Worm (Caenorhabditis elegans) whole organism, L1 larva: ENCODE data around the gene hda-11.

Experiments used
- C04F5.9 ChIP-seq: sonication (generic microtip); optimal IDR thresholded peaks from 2 replicates; lab custom pipeline; 2016; ENCODE audit warnings: missing genetic modification characterization, missing compliant biosample characterization
- C16A3.4 ChIP-seq: fragments of 150-350 bp; optimal IDR thresholded peaks from 2 replicates; lab custom pipeline; 2014; ENCODE audit warnings: missing biosample characterization, missing genetic modification characterization
- F16B12.6 ChIP-seq: fragments of 150-350 bp; optimal IDR thresholded peaks from 2 replicates; lab custom pipeline; 2014; ENCODE audit warnings: missing biosample characterization, missing genetic modification characterization
- aha-1 ChIP-seq: fragments of 150-350 bp; optimal IDR thresholded peaks from 2 replicates; lab custom pipeline; 2014; ENCODE audit warnings: missing biosample characterization, missing genetic modification characterization
- ama-1 ChIP-seq: fragments of 150-350 bp; optimal IDR thresholded peaks from 2 replicates; lab custom pipeline; 2014
- ceh-63 ChIP-seq: fragments of 200-800 bp; sonication (Bioruptor generic); optimal IDR thresholded peaks from 2 replicates; lab custom pipeline; 2018; ENCODE audit warnings: mild to moderate bottlenecking, missing genetic modification characterization, missing compliant biosample characterization
- ceh-8 ChIP-seq: fragments of 200-800 bp; sonication (Bioruptor generic); optimal IDR thresholded peaks from 2 replicates; lab custom pipeline; 2018; ENCODE audit warnings: mild to moderate bottlenecking, missing genetic modification characterization, moderate library complexity, missing compliant biosample characterization
- ceh-82 ChIP-seq, 3 experiments: fragments of 150-350 bp in 1 of 3; sonication (generic microtip) in 2 of 3; optimal IDR thresholded peaks; 2 replicates each; lab custom pipeline; 2014 to 2017; ENCODE audit warnings: missing biosample characterization in 3 of 3, missing genetic modification characterization in 3 of 3
- ceh-90 ChIP-seq: sonication (generic microtip); optimal IDR thresholded peaks from 2 replicates; lab custom pipeline; 2016; ENCODE audit warnings: missing genetic modification characterization, missing compliant biosample characterization
- ces-1 ChIP-seq: fragments of 150-350 bp; optimal IDR thresholded peaks from 2 replicates; lab custom pipeline; 2014; ENCODE audit warnings: missing biosample characterization, missing genetic modification reagents, missing genetic modification characterization
- dpl-1 ChIP-seq, 3 experiments: fragments of 150-350 bp in 2 of 3; sonication (generic microtip) in 1 of 3; optimal IDR thresholded peaks; 2 replicates each; lab custom pipeline; 2014 to 2017; ENCODE audit warnings: missing biosample characterization in 3 of 3, missing genetic modification characterization in 3 of 3, missing genetic modification reagents in 3 of 3
- dsc-1 ChIP-seq: sonication (generic microtip); optimal IDR thresholded peaks from 2 replicates; lab custom pipeline; 2016; ENCODE audit warnings: mild to moderate bottlenecking, missing genetic modification characterization, missing compliant biosample characterization
- efl-1 ChIP-seq, 4 experiments: fragments of 150-350 bp; optimal IDR thresholded peaks in 3 of 4; peaks in 1 of 4; 1 replicate in 1 of 4; 2 replicates in 3 of 4; lab custom pipeline; 2014; ENCODE audit warnings: missing biosample characterization in 2 of 4, missing genetic modification characterization in 2 of 4, missing genetic modification reagents in 2 of 4
- egl-13 ChIP-seq: sonication (generic microtip); optimal IDR thresholded peaks from 2 replicates; lab custom pipeline; 2016; ENCODE audit warnings: missing genotype, missing genetic modification reagents, missing genetic modification characterization, missing compliant biosample characterization
- elt-3 ChIP-seq, 6 experiments: fragments of 150-350 bp in 1 of 6; sonication (generic microtip); optimal IDR thresholded peaks; 2 replicates each; lab custom pipeline; 2017 to 2018; ENCODE audit warnings: missing biosample characterization in 6 of 6, missing genetic modification characterization in 6 of 6, inconsistent platforms in 1 of 6
- ets-5 ChIP-seq: fragments of 200-800 bp; sonication (Bioruptor generic); IDR thresholded peaks from 2 replicates; pipeline ENCODE4 v1.3.6; 2022; ENCODE audit warnings: missing genetic modification characterization, missing compliant biosample characterization
- fkh-10 ChIP-seq: sonication (generic microtip); optimal IDR thresholded peaks from 2 replicates; lab custom pipeline; 2017; ENCODE audit warnings: missing biosample characterization, missing genetic modification reagents, missing genetic modification characterization
- fkh-8 ChIP-seq: sonication (generic microtip); optimal IDR thresholded peaks from 2 replicates; lab custom pipeline; 2016; ENCODE audit warnings: mild to moderate bottlenecking, missing genetic modification characterization, missing compliant biosample characterization
- fos-1 ChIP-seq: fragments of 150-350 bp; optimal IDR thresholded peaks from 2 replicates; lab custom pipeline; 2014; ENCODE audit warnings: missing biosample characterization, missing genetic modification characterization
- grh-1 ChIP-seq: fragments of 200-800 bp; sonication (Bioruptor generic); IDR thresholded peaks from 2 replicates; pipeline ENCODE4 v1.3.6; 2022; ENCODE audit warnings: missing genetic modification reagents, missing genetic modification characterization, missing compliant biosample characterization
- hlh-17 ChIP-seq: fragments of 200-800 bp; sonication (Bioruptor generic); optimal IDR thresholded peaks from 2 replicates; lab custom pipeline; 2018; ENCODE audit warnings: missing genetic modification characterization, mild to moderate bottlenecking, missing compliant biosample characterization, moderate library complexity, borderline replicate concordance
- hpl-2 ChIP-seq: fragments of 150-350 bp; optimal IDR thresholded peaks from 2 replicates; lab custom pipeline; 2014; ENCODE audit warnings: missing biosample characterization, missing genetic modification reagents, missing genetic modification characterization
- irx-1 ChIP-seq: sonication (generic microtip); optimal IDR thresholded peaks from 2 replicates; lab custom pipeline; 2016; ENCODE audit warnings: missing genetic modification characterization, missing compliant biosample characterization
- isw-1 ChIP-seq: fragments of 200-800 bp; sonication (Bioruptor generic); IDR thresholded peaks from 2 replicates; pipeline ENCODE4 v1.3.6; 2022; ENCODE audit warnings: missing genetic modification characterization, missing compliant biosample characterization
- jun-1 ChIP-seq: fragments of 150-350 bp; optimal IDR thresholded peaks from 2 replicates; lab custom pipeline; 2014; ENCODE audit warnings: missing biosample characterization, missing genetic modification reagents, missing genetic modification characterization
- lin-15B ChIP-seq: fragments of 150-350 bp; sonication (generic microtip); optimal IDR thresholded peaks from 3 replicates; lab custom pipeline; 2014; ENCODE audit warnings: missing biosample characterization, missing genetic modification characterization
- lir-3 ChIP-seq: sonication (generic microtip); optimal IDR thresholded peaks from 2 replicates; lab custom pipeline; 2016; ENCODE audit warnings: mild to moderate bottlenecking, missing genetic modification characterization, moderate library complexity, missing compliant biosample characterization; ENCODE audit not compliant: poor library complexity
- mab-9 ChIP-seq: fragments of 200-800 bp; sonication (Bioruptor generic); IDR thresholded peaks from 2 replicates; pipeline ENCODE4 v1.3.6; 2022; ENCODE audit warnings: missing genetic modification reagents, missing genetic modification characterization, missing compliant biosample characterization
- mdl-1 ChIP-seq, 2 experiments: fragments of 150-350 bp; optimal IDR thresholded peaks; 2 replicates each; lab custom pipeline; 2014 to 2017; ENCODE audit warnings: missing biosample characterization in 2 of 2, missing genetic modification characterization in 2 of 2, inconsistent platforms in 1 of 2
- mef-2 ChIP-seq: fragments of 150-350 bp; optimal IDR thresholded peaks from 2 replicates; lab custom pipeline; 2014; ENCODE audit warnings: missing biosample characterization, missing genetic modification characterization
- mep-1 ChIP-seq: fragments of 150-350 bp; optimal IDR thresholded peaks from 2 replicates; lab custom pipeline; 2014; ENCODE audit warnings: missing biosample characterization, missing genetic modification characterization
- nhr-11 ChIP-seq: fragments of 150-350 bp; optimal IDR thresholded peaks from 2 replicates; lab custom pipeline; 2014; ENCODE audit warnings: missing biosample characterization, missing genetic modification characterization
- nhr-12 ChIP-seq: sonication (generic microtip); optimal IDR thresholded peaks from 2 replicates; lab custom pipeline; 2017; ENCODE audit warnings: missing biosample characterization, missing genetic modification characterization
- nhr-71 ChIP-seq: sonication (generic microtip); optimal IDR thresholded peaks from 2 replicates; lab custom pipeline; 2016; ENCODE audit warnings: mild to moderate bottlenecking, missing genetic modification characterization, moderate library complexity, missing compliant biosample characterization
- nhr-76 ChIP-seq: sonication (generic microtip); optimal IDR thresholded peaks from 2 replicates; lab custom pipeline; 2017; ENCODE audit warnings: missing biosample characterization, missing genetic modification characterization
- nhr-85 ChIP-seq: sonication (generic microtip); peaks from one replicate; lab custom pipeline; 2016; ENCODE audit warnings: missing genetic modification characterization, inconsistent platforms, missing compliant biosample characterization
- pax-3 ChIP-seq: fragments of 200-800 bp; sonication (Bioruptor generic); optimal IDR thresholded peaks from 2 replicates; lab custom pipeline; 2018; ENCODE audit warnings: mild to moderate bottlenecking, missing genetic modification characterization, moderate library complexity, missing compliant biosample characterization
- rnt-1 ChIP-seq: sonication (generic microtip); optimal IDR thresholded peaks from 2 replicates; lab custom pipeline; 2016; ENCODE audit warnings: mild to moderate bottlenecking, missing genetic modification characterization, moderate library complexity, missing compliant biosample characterization
- skn-1 ChIP-seq: fragments of 150-350 bp; optimal IDR thresholded peaks from 2 replicates; lab custom pipeline; 2014; ENCODE audit warnings: missing biosample characterization, missing genetic modification characterization
- snpc-4 ChIP-seq: fragments of 150-350 bp; optimal IDR thresholded peaks from 2 replicates; lab custom pipeline; 2014; ENCODE audit warnings: missing biosample characterization, missing genetic modification characterization
- sptf-1 ChIP-seq: fragments of 150-350 bp; optimal IDR thresholded peaks from 2 replicates; lab custom pipeline; 2014; ENCODE audit warnings: missing biosample characterization, missing genetic modification characterization
- tlp-1 ChIP-seq: fragments of 150-350 bp; optimal IDR thresholded peaks from 2 replicates; lab custom pipeline; 2014; ENCODE audit warnings: missing biosample characterization, missing genetic modification characterization
- unc-130 ChIP-seq: fragments of 150-350 bp; optimal IDR thresholded peaks from 2 replicates; lab custom pipeline; 2017; ENCODE audit warnings: missing biosample characterization, missing genetic modification characterization, inconsistent platforms
- unc-98 ChIP-seq: fragments of 200-800 bp; sonication (Bioruptor generic); IDR thresholded peaks from 2 replicates; pipeline ENCODE4 v1.3.6; 2022; ENCODE audit warnings: missing genetic modification characterization, missing compliant biosample characterization
- xbp-1 ChIP-seq: sonication (generic microtip); optimal IDR thresholded peaks from 2 replicates; lab custom pipeline; 2016; ENCODE audit warnings: missing genetic modification characterization, missing compliant biosample characterization
- zip-4 ChIP-seq: fragments of 200-800 bp; sonication (Bioruptor generic); optimal IDR thresholded peaks from 2 replicates; lab custom pipeline; 2018; ENCODE audit warnings: mild to moderate bottlenecking, missing genetic modification characterization, moderate library complexity, missing compliant biosample characterization
- ztf-4 ChIP-seq: fragments of 150-350 bp; optimal IDR thresholded peaks from 2 replicates; lab custom pipeline; 2014; ENCODE audit warnings: missing biosample characterization, missing genetic modification characterization

The hda-11 gene

ce11 chrV:10549717-10550116 lies 23.7 kb downstream of the hda-11 start, which contains the start of gene F32G8.2:
Gene F32G8.2 (plus strand): TSS chrV:10550017.
- no peak for TF ChIP-seq dsc-1
- no peak for TF ChIP-seq F16B12.6 (tag; lab: Kevin White, UChicago)
- TF ChIP-seq, all 84 proteins: peak for 0

- TF ChIP-seq isw-1 (GFP tag; lab: Robert Waterston, UW) (no peak), snpc-4 (tag; lab: Kevin White, UChicago) (no peak), elt-3 (tag; optimal IDR thresholded peaks at IDR 0.05; lab: Kevin White, UChicago) (no peak), mab-9 (GFP tag; lab: Robert Waterston, UW) (no peak), dpl-1 (GFP tag; optimal IDR thresholded peaks at IDR 0.05; lab: Kevin White, UChicago) (no peak), ceh-82 (tag; optimal IDR thresholded peaks at IDR 0.05; lab: Kevin White, UChicago) (no peak), mep-1 (no peak), jun-1 (no peak)
Observed at ce11 chrV:10555239-10555638, 29.3 kb downstream of the hda-11 start, which contains the start of gene F32G8.3. Gene F32G8.3 (minus strand): TSS chrV:10555339.

- TF ChIP-seq ceh-90 (tag; lab: Kevin White, UChicago): no peak
- no peak for TF ChIP-seq nhr-76 (tag; lab: Kevin White, UChicago)
- peak; percentile 72 for TF ChIP-seq nhr-85 (tag; lab: Kevin White, UChicago)
- no peak for TF ChIP-seq ztf-4 (tag; lab: Kevin White, UChicago)
- TF ChIP-seq nhr-12 (tag; lab: Kevin White, UChicago): no peak
- peak; percentile 42; the same call in 1 of the 2 replicates for TF ChIP-seq grh-1 (GFP tag; lab: Robert Waterston, UW)
Observed at ce11 chrV:10556362-10556761, 30.4 kb downstream of the hda-11 start.

- TF ChIP-seq fkh-10 (GFP tag; lab: Kevin White, UChicago): no peak
- no peak for TF ChIP-seq rnt-1 (tag; lab: Kevin White, UChicago)
- peak in 1 of 3 experiments; percentile 14 for TF ChIP-seq dpl-1 (GFP tag; optimal IDR thresholded peaks at IDR 0.05; lab: Kevin White, UChicago)
- no peak for TF ChIP-seq pax-3 (tag; lab: Kevin White, UChicago)
- TF ChIP-seq fos-1 (tag; lab: Kevin White, UChicago): no peak
- TF ChIP-seq nhr-85 (tag; lab: Kevin White, UChicago): peak; percentile 87
- no peak for TF ChIP-seq aha-1 (tag; lab: Kevin White, UChicago)
- no peak for TF ChIP-seq nhr-76 (tag; lab: Kevin White, UChicago)
- no peak for TF ChIP-seq hlh-17 (GFP tag; lab: Kevin White, UChicago)
- TF ChIP-seq unc-130 (tag; lab: Kevin White, UChicago): peak; percentile 57
- no peak for TF ChIP-seq C04F5.9 (tag; lab: Kevin White, UChicago)
- no peak for TF ChIP-seq sptf-1 (tag; lab: Kevin White, UChicago)
- no peak for TF ChIP-seq skn-1 (tag; lab: Kevin White, UChicago)
- no peak for TF ChIP-seq hpl-2 (GFP tag; lab: Kevin White, UChicago)
- TF ChIP-seq mef-2 (tag; lab: Kevin White, UChicago): no peak
- 0 out of 2 replicates have a peak, but pooled peaks have one; percentile 19 for TF ChIP-seq grh-1 (GFP tag; lab: Robert Waterston, UW)
- TF ChIP-seq mdl-1 (tag; optimal IDR thresholded peaks at IDR 0.05; lab: Kevin White, UChicago): no peak
- TF ChIP-seq zip-4 (GFP tag; lab: Kevin White, UChicago): no peak
- TF ChIP-seq ceh-8 (GFP tag; lab: Kevin White, UChicago): no peak
- TF ChIP-seq fkh-8: no peak
- TF ChIP-seq unc-98: no peak
- TF ChIP-seq egl-13 (tag; lab: Kevin White, UChicago): no peak
- no peak for TF ChIP-seq lin-15B (tag; lab: Kevin White, UChicago)
- no peak for TF ChIP-seq ces-1
- no peak for TF ChIP-seq nhr-11 (tag; lab: Kevin White, UChicago)
- no peak for TF ChIP-seq mab-9 (GFP tag; lab: Robert Waterston, UW)
- TF ChIP-seq ceh-90 (tag; lab: Kevin White, UChicago): no peak
- TF ChIP-seq ceh-63 (GFP tag; lab: Kevin White, UChicago): no peak
- no peak for TF ChIP-seq irx-1 (tag; lab: Kevin White, UChicago)
- TF ChIP-seq ets-5 (GFP tag; lab: Robert Waterston, UW): no peak
- TF ChIP-seq lir-3 (tag; lab: Kevin White, UChicago): no peak
- no peak for TF ChIP-seq xbp-1 (tag; lab: Kevin White, UChicago)
- peak; percentile 41 for TF ChIP-seq nhr-71 (tag; lab: Kevin White, UChicago)
- no peak for TF ChIP-seq ama-1 (lab: Kevin White, UChicago)
- TF ChIP-seq C16A3.4 (tag; lab: Kevin White, UChicago): peak; percentile 9
- no peak for TF ChIP-seq efl-1 (optimal IDR thresholded peaks at IDR 0.05; lab: Kevin White, UChicago)
- peak in 1 of 2 experiments; percentile 67 for TF ChIP-seq efl-1 (GFP tag; optimal IDR thresholded peaks at IDR 0.05 in 1 of 2; lab: Kevin White, UChicago)
- no peak for TF ChIP-seq tlp-1 (tag; lab: Kevin White, UChicago)
Observed at ce11 chrV:10557094-10557493, 31.1 kb downstream of the hda-11 start.
